Fruit fly (Drosophila melanogaster): ENCODE data around the gene ND-B22.
A peak's percentile ranks its signal among the peaks of the same experiment; 100 is the strongest.

The ND-B22 gene

DNA sequence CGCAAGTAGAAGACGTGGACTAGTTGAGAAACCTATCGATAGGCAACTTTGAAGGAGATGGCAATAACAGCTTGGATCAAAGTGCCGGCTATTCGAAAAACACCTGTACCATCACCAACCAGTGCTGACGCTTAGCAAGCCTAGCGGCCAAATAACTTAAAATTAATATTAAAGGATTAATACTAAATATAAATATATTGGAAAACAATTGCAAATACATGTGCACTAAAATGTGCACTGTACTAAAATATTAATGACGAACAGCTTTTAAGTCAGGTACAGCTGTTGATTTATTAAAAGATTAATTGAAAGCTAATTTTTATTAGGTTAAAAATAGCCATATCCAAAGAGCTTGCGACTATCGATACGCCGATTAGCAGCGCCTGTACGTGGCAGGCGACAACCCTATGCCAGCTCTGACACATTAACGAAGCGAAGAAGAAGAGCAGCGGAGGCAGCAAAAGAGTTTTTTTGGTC, 7.6 kb upstream of the ND-B22 start, which contains the start of the genes CG9302 and beta'COP (continued):
- TF ChIP-seq Myc (optimal IDR thresholded peaks at IDR 0.05), result peak; percentile 97

DNA sequence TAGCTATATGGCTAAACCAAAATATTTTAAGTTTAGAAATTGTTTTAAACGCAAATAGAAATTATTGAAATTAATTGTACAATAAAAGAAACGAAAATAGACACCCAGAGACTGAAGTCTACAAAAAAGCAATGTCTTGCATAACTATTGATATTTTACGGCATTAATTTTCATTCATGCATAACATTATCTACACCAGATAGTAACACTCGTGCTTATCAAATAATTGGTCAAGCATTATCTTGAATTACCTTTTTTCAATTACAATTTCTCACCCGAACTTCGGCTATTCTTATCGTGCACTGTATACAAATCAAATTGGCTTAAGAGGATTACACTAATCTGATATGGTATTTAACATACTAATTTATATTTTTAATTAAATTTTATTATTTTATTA, 5.2 kb upstream of the ND-B22 start:
- TF ChIP-seq CG32264 (GFP tag; optimal IDR thresholded peaks at IDR 0.05), result no peak
- TF ChIP-seq Hnf4 (GFP tag; optimal IDR thresholded peaks at IDR 0.05), result no peak
- no peak for TF ChIP-seq Myc (optimal IDR thresholded peaks at IDR 0.05)
- no peak for TF ChIP-seq ey (GFP tag; optimal IDR thresholded peaks at IDR 0.05)

DNA sequence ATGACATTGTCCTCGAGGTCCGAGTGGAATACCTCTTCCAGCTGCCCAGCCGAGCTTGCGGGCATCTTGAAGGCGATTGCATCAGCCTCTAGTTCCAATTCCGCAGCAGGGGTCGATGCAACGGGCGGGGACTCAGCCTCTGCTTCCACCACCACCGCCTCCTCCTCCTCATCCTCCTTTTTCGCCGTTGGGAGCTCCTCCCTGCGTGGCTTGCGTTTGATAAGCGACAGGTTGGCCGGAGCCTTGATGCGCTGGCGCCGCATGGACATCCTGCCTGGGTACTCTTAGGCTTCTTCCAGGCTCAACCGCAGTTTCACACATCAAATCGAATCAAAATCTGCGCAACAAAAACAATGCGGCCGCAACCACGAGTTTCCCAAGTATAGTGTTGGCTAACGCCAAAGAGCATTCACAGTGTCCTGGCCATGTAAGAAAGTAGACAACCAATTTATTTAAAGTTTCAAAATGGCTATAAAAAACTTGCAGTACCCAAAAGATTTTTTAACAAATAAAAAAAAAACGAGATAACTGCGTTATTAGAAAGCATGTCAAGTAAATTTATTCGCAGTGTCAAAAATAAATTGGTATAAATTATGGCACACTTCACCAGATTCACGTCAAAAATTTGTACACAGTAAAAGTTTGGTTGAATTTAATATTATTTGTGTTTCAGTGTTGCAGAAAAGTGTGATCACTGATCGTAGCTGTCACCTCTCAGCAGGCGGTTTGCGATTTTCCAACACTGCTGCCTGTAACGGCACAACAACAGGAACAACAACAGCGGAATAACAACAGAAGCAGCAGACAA, 2.7 kb upstream of the ND-B22 start, which contains the start of the genes Bdp1 and CG6565:
Gene Bdp1, minus strand, starts transcription at position 456 of the 808 bp plus-strand sequence.
Gene CG6565, plus strand, starts transcription at position 585 of the 808 bp plus-strand sequence.
- TF ChIP-seq h (GFP tag; optimal IDR thresholded peaks at IDR 0.05) (peak; percentile 98), Jra (GFP tag; optimal IDR thresholded peaks at IDR 0.05) (peak; percentile 98), Dfd (GFP tag; optimal IDR thresholded peaks at IDR 0.05) (no peak), CrebA (GFP tag; optimal IDR thresholded peaks at IDR 0.05; ENCODE audit: borderline replicate concordance) (no peak), dmrt93B (GFP tag; optimal IDR thresholded peaks at IDR 0.05) (peak; percentile 98), lola (GFP tag; optimal IDR thresholded peaks at IDR 0.05) (no peak), pan (optimal IDR thresholded peaks at IDR 0.05) (no peak), usp (GFP tag; optimal IDR thresholded peaks at IDR 0.05) (no peak), Sp1 (GFP tag; optimal IDR thresholded peaks at IDR 0.05) (peak; percentile 95), sv (GFP tag; optimal IDR thresholded peaks at IDR 0.05) (peak; percentile 99), ey (GFP tag; optimal IDR thresholded peaks at IDR 0.05) (peak; percentile 98), Hnf4 (GFP tag; optimal IDR thresholded peaks at IDR 0.05) (peak; percentile 96), dsf (GFP tag; optimal IDR thresholded peaks at IDR 0.05; ENCODE audit: borderline replicate concordance) (peak; percentile 96), jim (GFP tag; optimal IDR thresholded peaks at IDR 0.05) (peak; percentile 62), CG32264 (GFP tag; optimal IDR thresholded peaks at IDR 0.05) (peak; percentile 89), Vsx2 (GFP tag; optimal IDR thresholded peaks at IDR 0.05; ENCODE audit: partially characterized antibody) (no peak), CG9705 (GFP tag; optimal IDR thresholded peaks at IDR 0.05) (peak; percentile 96), Hr83 (GFP tag; optimal IDR thresholded peaks at IDR 0.05; ENCODE audit: poor library complexity, severe bottlenecking) (peak; percentile 19), sage (GFP tag; optimal IDR thresholded peaks at IDR 0.05) (no peak), rgr (GFP tag; optimal IDR thresholded peaks at IDR 0.05) (peak; percentile 97), psq (GFP tag; optimal IDR thresholded peaks at IDR 0.05) (peak; percentile 94), foxo (GFP tag; optimal IDR thresholded peaks at IDR 0.05) (peak; percentile 78 to 98), brk (GFP tag; optimal IDR thresholded peaks at IDR 0.05) (no peak), OdsH (GFP tag; optimal IDR thresholded peaks at IDR 0.05) (peak; percentile 96), Abd-B (GFP tag; optimal IDR thresholded peaks at IDR 0.05) (no peak), br (GFP tag; optimal IDR thresholded peaks at IDR 0.05) (peak; percentile 97), N (GFP tag; optimal IDR thresholded peaks at IDR 0.05) (no peak), Rel (GFP tag; optimal IDR thresholded peaks at IDR 0.05) (no peak), Rel (tag; optimal IDR thresholded peaks at IDR 0.05) (peak; percentile 69), fru (GFP tag; optimal IDR thresholded peaks at IDR 0.05) (peak; percentile 98), woc (GFP tag; optimal IDR thresholded peaks at IDR 0.05) (peak; percentile 99), Hr78 (GFP tag; optimal IDR thresholded peaks at IDR 0.05) (no peak), tai (GFP tag; optimal IDR thresholded peaks at IDR 0.05) (no peak), GATAd (GFP tag; optimal IDR thresholded peaks at IDR 0.05) (peak; percentile 93), HLH106 (tag; optimal IDR thresholded peaks at IDR 0.05) (peak; percentile 96), Mio (GFP tag; optimal IDR thresholded peaks at IDR 0.05) (peak; percentile 77), dl (GFP tag; optimal IDR thresholded peaks at IDR 0.05; ENCODE audit: insufficient read depth in 1 of 2, partially characterized antibody in 2 of 2) (no peak), Myc (optimal IDR thresholded peaks at IDR 0.05) (peak; percentile 92), Dif (GFP tag; optimal IDR thresholded peaks at IDR 0.05; ENCODE audit: partially characterized antibody) (no peak)

Data from whole organism, wandering third instar larva.